Worm (Caenorhabditis elegans) whole organism, early embryonic: ENCODE data around the gene acr-16.

Experiments used
- B0310.2 ChIP-seq: sonication (generic microtip); optimal IDR thresholded peaks from 2 replicates; lab custom pipeline; 2016; ENCODE audit warnings: mild to moderate bottlenecking, missing genetic modification characterization, missing compliant biosample characterization
- F13C5.2 ChIP-seq: sonication (generic microtip); optimal IDR thresholded peaks from 2 replicates; lab custom pipeline; 2017; ENCODE audit warnings: mild to moderate bottlenecking, missing genetic modification characterization, inconsistent platforms, missing compliant biosample characterization
- aly-1 ChIP-seq: sonication (generic microtip); optimal IDR thresholded peaks from 2 replicates; lab custom pipeline; 2016; ENCODE audit warnings: missing genetic modification characterization, missing compliant biosample characterization
- ama-1 ChIP-seq: fragments of 150-350 bp; optimal IDR thresholded peaks from 2 replicates; lab custom pipeline; 2014
- ceh-13 ChIP-seq: fragments of 200-800 bp; sonication (Bioruptor generic); optimal IDR thresholded peaks from 2 replicates; lab custom pipeline; 2018; ENCODE audit warnings: mild to moderate bottlenecking, missing genetic modification characterization, missing compliant biosample characterization
- ceh-36 ChIP-seq: sonication (generic microtip); optimal IDR thresholded peaks from 2 replicates; lab custom pipeline; 2016; ENCODE audit warnings: missing genetic modification characterization, inconsistent platforms, missing compliant biosample characterization
- ets-7 ChIP-seq: sonication (generic microtip); optimal IDR thresholded peaks from 2 replicates; lab custom pipeline; 2016; ENCODE audit warnings: missing genotype, missing genetic modification characterization, missing compliant biosample characterization
- flt-1 ChIP-seq: fragments of 200-800 bp; sonication (Bioruptor generic); IDR thresholded peaks from 2 replicates; pipeline ENCODE4 v1.3.6; 2022; ENCODE audit warnings: missing genetic modification characterization, missing compliant biosample characterization
- hmbx-1 ChIP-seq: sonication (generic microtip); optimal IDR thresholded peaks from 2 replicates; lab custom pipeline; 2016; ENCODE audit warnings: mild to moderate bottlenecking, missing genetic modification characterization, missing compliant biosample characterization
- hmg-4 ChIP-seq: fragments of 200-800 bp; sonication (Bioruptor generic); optimal IDR thresholded peaks from 2 replicates; lab custom pipeline; 2018; ENCODE audit warnings: mild to moderate bottlenecking, missing genetic modification characterization, missing compliant biosample characterization
- hnd-1 ChIP-seq: sonication (generic microtip); optimal IDR thresholded peaks from 2 replicates; lab custom pipeline; 2016; ENCODE audit warnings: missing genetic modification characterization, missing compliant biosample characterization
- pes-1 ChIP-seq: fragments of 200-800 bp; sonication (Bioruptor generic); IDR thresholded peaks from 2 replicates; pipeline ENCODE4 v1.3.6; 2022; ENCODE audit warnings: missing genetic modification reagents, missing genetic modification characterization, missing compliant biosample characterization
- scrt-1 ChIP-seq: fragments of 200-800 bp; sonication (Bioruptor generic); IDR thresholded peaks from 2 replicates; pipeline ENCODE4 v1.3.6; 2022; ENCODE audit warnings: missing genetic modification characterization, missing compliant biosample characterization
- sea-1 ChIP-seq: fragments of 200-800 bp; sonication (Bioruptor generic); conservative IDR thresholded peaks from 2 replicates; pipeline ENCODE4 v1.3.6; 2022; ENCODE audit warnings: missing genetic modification characterization, missing compliant biosample characterization
- tbx-11 ChIP-seq: fragments of 200-800 bp; sonication (Bioruptor generic); IDR thresholded peaks from 2 replicates; pipeline ENCODE4 v1.3.6; 2022; ENCODE audit warnings: missing genetic modification characterization, missing compliant biosample characterization
- tbx-37 ChIP-seq: fragments of 200-800 bp; sonication (Bioruptor generic); conservative IDR thresholded peaks from 2 replicates; pipeline ENCODE4 v1.3.6; 2022; ENCODE audit warnings: missing genetic modification reagents, missing genetic modification characterization, missing compliant biosample characterization
- tra-4 ChIP-seq: sonication (generic microtip); optimal IDR thresholded peaks from 2 replicates; lab custom pipeline; 2017; ENCODE audit warnings: missing genetic modification characterization, missing compliant biosample characterization

Gene acr-16

ce11 chrV:8603272-8603671, 42.3 kb downstream of the acr-16 start, which contains the start of gene F41E6.5:
Gene F41E6.5 (plus strand): TSS chrV:8603480.
- TF ChIP-seq flt-1 (GFP tag; lab: Robert Waterston, UW) = no peak
- TF ChIP-seq hmg-4 (GFP tag; lab: Kevin White, UChicago) = no peak
- TF ChIP-seq tbx-37 (GFP tag; lab: Robert Waterston, UW) = no peak
- no peak for TF ChIP-seq tra-4 (tag; lab: Kevin White, UChicago)
- TF ChIP-seq B0310.2 (tag; lab: Kevin White, UChicago) = no peak
- no peak for TF ChIP-seq ceh-36
- no peak for TF ChIP-seq F13C5.2
- TF ChIP-seq ets-7 (tag; lab: Kevin White, UChicago) = no peak
- no peak for TF ChIP-seq scrt-1
- no peak for TF ChIP-seq tbx-11 (GFP tag; lab: Robert Waterston, UW)
- TF ChIP-seq hnd-1 (tag; lab: Kevin White, UChicago) = no peak
- TF ChIP-seq hmbx-1 (tag; lab: Kevin White, UChicago) = no peak
- no peak for TF ChIP-seq sea-1 (GFP tag; lab: Robert Waterston, UW)
- TF ChIP-seq aly-1 (tag; lab: Kevin White, UChicago) = no peak
- TF ChIP-seq ceh-13 (GFP tag; lab: Kevin White, UChicago) = no peak
- no peak for TF ChIP-seq pes-1
- no peak for TF ChIP-seq ama-1 (lab: Kevin White, UChicago)

- TF ChIP-seq F13C5.2 = peak; percentile 57
- peak; percentile 44; the same call in 1 of the 2 replicates for TF ChIP-seq flt-1 (GFP tag; lab: Robert Waterston, UW)
- TF ChIP-seq scrt-1 = no peak
- TF ChIP-seq tra-4 (tag; lab: Kevin White, UChicago) = no peak
- TF ChIP-seq aly-1 (tag; lab: Kevin White, UChicago) = no peak
- TF ChIP-seq sea-1 (GFP tag; lab: Robert Waterston, UW) = peak; percentile 28; the same call in 1 of the 2 replicates
- no peak for TF ChIP-seq hnd-1 (tag; lab: Kevin White, UChicago)
- no peak for TF ChIP-seq tbx-37 (GFP tag; lab: Robert Waterston, UW)
- TF ChIP-seq ama-1 (lab: Kevin White, UChicago) = no peak
- peak; percentile 11 for TF ChIP-seq ets-7 (tag; lab: Kevin White, UChicago)
- TF ChIP-seq ceh-13 (GFP tag; lab: Kevin White, UChicago) = no peak
- no peak for TF ChIP-seq pes-1
- TF ChIP-seq tbx-11 (GFP tag; lab: Robert Waterston, UW) = no peak
- no peak for TF ChIP-seq B0310.2 (tag; lab: Kevin White, UChicago)
- peak; percentile 61 for TF ChIP-seq hmg-4 (GFP tag; lab: Kevin White, UChicago)
- no peak for TF ChIP-seq hmbx-1 (tag; lab: Kevin White, UChicago)
- no peak for TF ChIP-seq ceh-36
These were observed 45.2 kb downstream of the acr-16 start, which contains the start of gene vps-60 for ce11 chrV:8606099-8606696. Gene vps-60 (minus strand): TSS chrV:8606128.

ce11 chrV:8607353-8607850, 46.4 kb downstream of the acr-16 start, which contains the start of gene smk-1:
Gene smk-1 (plus strand): TSS chrV:8607800.
- TF ChIP-seq hnd-1 (tag; lab: Kevin White, UChicago) = no peak
- TF ChIP-seq tbx-11 (GFP tag; lab: Robert Waterston, UW) = no peak

ce11 chrV:8608483-8608882, 47.5 kb downstream of the acr-16 start:
- TF ChIP-seq ceh-13 (GFP tag; lab: Kevin White, UChicago) = no peak
- TF ChIP-seq tbx-37 (GFP tag; lab: Robert Waterston, UW) = no peak
- TF ChIP-seq F13C5.2 = no peak
- TF ChIP-seq scrt-1 = no peak
- TF ChIP-seq ets-7 (tag; lab: Kevin White, UChicago) = no peak
- no peak for TF ChIP-seq ama-1 (lab: Kevin White, UChicago)
- TF ChIP-seq hmbx-1 (tag; lab: Kevin White, UChicago) = no peak
- no peak for TF ChIP-seq tbx-11 (GFP tag; lab: Robert Waterston, UW)
- no peak for TF ChIP-seq hmg-4 (GFP tag; lab: Kevin White, UChicago)
- TF ChIP-seq hnd-1 (tag; lab: Kevin White, UChicago) = no peak
- TF ChIP-seq B0310.2 (tag; lab: Kevin White, UChicago) = no peak

- TF ChIP-seq B0310.2 (tag; lab: Kevin White, UChicago) (peak; percentile 28), aly-1 (tag; lab: Kevin White, UChicago) (peak; percentile 18), sea-1 (GFP tag; lab: Robert Waterston, UW) (no peak)
These were observed 48.9 kb downstream of the acr-16 start for ce11 chrV:8609776-8610529.

ce11 chrV:8610633-8611404, 49.8 kb downstream of the acr-16 start, which contains the start of gene fip-4:
Gene fip-4 (minus strand): TSS chrV:8611268.
- TF ChIP-seq B0310.2 (tag; lab: Kevin White, UChicago) = no peak
- no peak for TF ChIP-seq hmg-4 (GFP tag; lab: Kevin White, UChicago)
- no peak for TF ChIP-seq hmbx-1 (tag; lab: Kevin White, UChicago)
- no peak for TF ChIP-seq tra-4 (tag; lab: Kevin White, UChicago)
- no peak for TF ChIP-seq ama-1 (lab: Kevin White, UChicago)
- TF ChIP-seq tbx-11 (GFP tag; lab: Robert Waterston, UW) = no peak
- no peak for TF ChIP-seq ceh-36
- no peak for TF ChIP-seq ets-7 (tag; lab: Kevin White, UChicago)
- TF ChIP-seq hnd-1 (tag; lab: Kevin White, UChicago) = no peak
- no peak for TF ChIP-seq ceh-13 (GFP tag; lab: Kevin White, UChicago)
- no peak for TF ChIP-seq flt-1 (GFP tag; lab: Robert Waterston, UW)
- no peak for TF ChIP-seq aly-1 (tag; lab: Kevin White, UChicago)
- TF ChIP-seq sea-1 (GFP tag; lab: Robert Waterston, UW) = no peak
- no peak for TF ChIP-seq tbx-37 (GFP tag; lab: Robert Waterston, UW)
- no peak for TF ChIP-seq pes-1
- TF ChIP-seq F13C5.2 = no peak
- no peak for TF ChIP-seq scrt-1
